Worm (Caenorhabditis elegans) whole organism, L4 larva: ENCODE results near the gene oac-1.
A peak's percentile ranks its signal among the peaks of the same experiment; 100 is the strongest.

Source experiments
- D1046.2 ChIP-seq: fragments of 200-800 bp; sonication (Bioruptor generic); IDR thresholded peaks from 2 replicates; pipeline ENCODE4 v1.3.6; 2022; ENCODE audit warnings: missing genetic modification characterization, missing compliant biosample characterization
- F26F4.8 ChIP-seq: fragments of 200-800 bp; sonication (Bioruptor generic); conservative IDR thresholded peaks from 2 replicates; pipeline ENCODE4 v1.3.6; 2022; ENCODE audit warnings: missing genetic modification characterization, missing compliant biosample characterization
- F37D6.2 ChIP-seq: sonication (generic microtip); optimal IDR thresholded peaks from 2 replicates; lab custom pipeline; 2016; ENCODE audit warnings: mild to moderate bottlenecking, missing genetic modification characterization, missing compliant biosample characterization
- R02D3.7 ChIP-seq: fragments of 150-350 bp; sonication (generic microtip); optimal IDR thresholded peaks from 3 replicates; lab custom pipeline; 2014; ENCODE audit warnings: missing biosample characterization, missing genetic modification characterization
- T20F7.1 ChIP-seq: fragments of 200-800 bp; sonication (Bioruptor generic); optimal IDR thresholded peaks from 2 replicates; lab custom pipeline; 2018; ENCODE audit warnings: mild to moderate bottlenecking, missing genetic modification characterization, missing compliant biosample characterization
- T26A8.4 ChIP-seq: fragments of 200-800 bp; sonication (Bioruptor generic); IDR thresholded peaks from 2 replicates; pipeline ENCODE4 v1.3.6; 2022; ENCODE audit warnings: missing genetic modification characterization, missing compliant biosample characterization
- Y48G9A.11 ChIP-seq: fragments of 200-800 bp; sonication (Bioruptor generic); IDR thresholded peaks from 2 replicates; pipeline ENCODE4 v1.3.6; 2022; ENCODE audit warnings: missing genetic modification reagents, missing genetic modification characterization, missing compliant biosample characterization
- Y75B8A.6 ChIP-seq: fragments of 200-800 bp; sonication (Bioruptor generic); IDR thresholded peaks from 2 replicates; pipeline ENCODE4 v1.3.6; 2022; ENCODE audit warnings: missing genetic modification reagents, missing genetic modification characterization, missing compliant biosample characterization
- aly-2 ChIP-seq: sonication (generic microtip); optimal IDR thresholded peaks from 2 replicates; lab custom pipeline; 2018; ENCODE audit warnings: missing biosample characterization, missing genetic modification characterization
- ama-1 ChIP-seq: fragments of 150-350 bp; optimal IDR thresholded peaks from 2 replicates; lab custom pipeline; 2014; ENCODE audit warnings: inconsistent platforms, mixed read lengths
- ceh-32 ChIP-seq: sonication (generic microtip); optimal IDR thresholded peaks from 2 replicates; lab custom pipeline; 2016; ENCODE audit warnings: mild to moderate bottlenecking, missing genetic modification characterization, missing compliant biosample characterization; ENCODE audit not compliant: poor library complexity
- ceh-62 ChIP-seq: sonication (generic microtip); optimal IDR thresholded peaks from 2 replicates; lab custom pipeline; 2017; ENCODE audit warnings: missing biosample characterization, missing genetic modification characterization
- ceh-82 ChIP-seq: sonication (generic microtip); optimal IDR thresholded peaks from 2 replicates; lab custom pipeline; 2017; ENCODE audit warnings: missing biosample characterization, missing genetic modification characterization
- ces-1 ChIP-seq: fragments of 150-350 bp; sonication (generic microtip); optimal IDR thresholded peaks from 4 replicates; lab custom pipeline; 2014; ENCODE audit warnings: missing biosample characterization, missing genetic modification reagents, missing genetic modification characterization
- daf-12 ChIP-seq: fragments of 150-350 bp; optimal IDR thresholded peaks from 2 replicates; lab custom pipeline; 2014; ENCODE audit warnings: missing biosample characterization, missing genetic modification reagents, missing genetic modification characterization
- daf-8 ChIP-seq: fragments of 200-800 bp; sonication (Bioruptor generic); IDR thresholded peaks from 2 replicates; pipeline ENCODE4 v1.3.6; 2022; ENCODE audit warnings: missing genetic modification characterization, missing compliant biosample characterization
- dmd-6 ChIP-seq: fragments of 200-800 bp; sonication (Bioruptor generic); IDR thresholded peaks from 2 replicates; pipeline ENCODE4 v1.3.6; 2022; ENCODE audit warnings: missing genetic modification reagents, missing genetic modification characterization, missing compliant biosample characterization
- dmd-8 ChIP-seq: fragments of 200-800 bp; sonication (Bioruptor generic); IDR thresholded peaks from 2 replicates; pipeline ENCODE4 v1.3.6; 2022; ENCODE audit warnings: missing genetic modification characterization, missing compliant biosample characterization
- dmd-9 ChIP-seq: fragments of 200-800 bp; sonication (Bioruptor generic); IDR thresholded peaks from 2 replicates; pipeline ENCODE4 v1.3.6; 2022; ENCODE audit warnings: missing genetic modification reagents, missing genetic modification characterization, missing compliant biosample characterization
- dpl-1 ChIP-seq: fragments of 150-350 bp; optimal IDR thresholded peaks from 2 replicates; lab custom pipeline; 2014; ENCODE audit warnings: missing biosample characterization, missing genetic modification reagents, missing genetic modification characterization
- gei-8 ChIP-seq: fragments of 200-800 bp; sonication (Bioruptor generic); optimal IDR thresholded peaks from 2 replicates; lab custom pipeline; 2018; ENCODE audit warnings: mild to moderate bottlenecking, missing genetic modification characterization, missing compliant biosample characterization
- hif-1 ChIP-seq, 2 experiments: sonication (generic microtip); optimal IDR thresholded peaks; 2 replicates each; lab custom pipeline; 2016 to 2017; ENCODE audit warnings: missing compliant biosample characterization in 2 of 2, missing genetic modification characterization in 2 of 2, missing genetic modification reagents in 2 of 2, missing genotype in 2 of 2, mild to moderate bottlenecking in 1 of 2
- hlh-11 ChIP-seq: fragments of 200-800 bp; sonication (Bioruptor generic); optimal IDR thresholded peaks from 2 replicates; lab custom pipeline; 2018; ENCODE audit warnings: mild to moderate bottlenecking, missing genetic modification characterization, missing compliant biosample characterization
- hmg-1.1 ChIP-seq: fragments of 200-800 bp; sonication (Bioruptor generic); IDR thresholded peaks from 2 replicates; pipeline ENCODE4 v1.3.6; 2022; ENCODE audit warnings: missing genetic modification reagents, missing genetic modification characterization, missing compliant biosample characterization
- lin-1 ChIP-seq: fragments of 200-800 bp; sonication (Bioruptor generic); IDR thresholded peaks from 2 replicates; pipeline ENCODE4 v1.3.6; 2022; ENCODE audit warnings: missing genetic modification reagents, missing genetic modification characterization, missing compliant biosample characterization
- lin-13 ChIP-seq: fragments of 150-350 bp; optimal IDR thresholded peaks from 2 replicates; lab custom pipeline; 2014; ENCODE audit warnings: missing biosample characterization, missing genetic modification reagents, missing genetic modification characterization
- lin-38 ChIP-seq: fragments of 200-800 bp; sonication (Bioruptor generic); IDR thresholded peaks from 2 replicates; pipeline ENCODE4 v1.3.6; 2022; ENCODE audit warnings: missing genetic modification reagents, missing genetic modification characterization, missing compliant biosample characterization
- lin-39 ChIP-seq: fragments of 150-350 bp; optimal IDR thresholded peaks from 2 replicates; lab custom pipeline; 2014; ENCODE audit warnings: missing biosample characterization, missing genetic modification reagents, missing genetic modification characterization
- madf-5 ChIP-seq, 2 experiments: fragments of 200-800 bp; sonication (Bioruptor generic); IDR thresholded peaks; 2 replicates each; pipeline ENCODE4 v1.3.6; 2022; ENCODE audit warnings: missing compliant biosample characterization in 2 of 2, missing genetic modification characterization in 2 of 2
- mdl-1 ChIP-seq, 2 experiments: fragments of 150-350 bp in 1 of 2; sonication (generic microtip) in 1 of 2; optimal IDR thresholded peaks; 2 replicates each; lab custom pipeline; 2014 to 2017; ENCODE audit warnings: missing biosample characterization in 2 of 2, missing genetic modification characterization in 2 of 2
- mdt-29 ChIP-seq: fragments of 200-800 bp; sonication (Bioruptor generic); IDR thresholded peaks from 2 replicates; pipeline ENCODE4 v1.3.6; 2022; ENCODE audit warnings: missing genetic modification reagents, missing genetic modification characterization, missing compliant biosample characterization
- mes-2 ChIP-seq: sonication (generic microtip); optimal IDR thresholded peaks from 2 replicates; lab custom pipeline; 2016; ENCODE audit warnings: missing genotype, mild to moderate bottlenecking, missing genetic modification characterization, missing compliant biosample characterization; ENCODE audit not compliant: poor library complexity, severe bottlenecking
- mxl-3 ChIP-seq: fragments of 200-800 bp; sonication (Bioruptor generic); optimal IDR thresholded peaks from 2 replicates; lab custom pipeline; 2018; ENCODE audit warnings: mild to moderate bottlenecking, missing genetic modification characterization, missing compliant biosample characterization
- nhr-10 ChIP-seq: fragments of 150-350 bp; optimal IDR thresholded peaks from 2 replicates; lab custom pipeline; 2014; ENCODE audit warnings: missing biosample characterization, missing genetic modification characterization
- nhr-11 ChIP-seq: fragments of 150-350 bp; optimal IDR thresholded peaks from 2 replicates; lab custom pipeline; 2014; ENCODE audit warnings: missing biosample characterization, missing genetic modification characterization
- nhr-237 ChIP-seq: sonication (generic microtip); optimal IDR thresholded peaks from 2 replicates; lab custom pipeline; 2017; ENCODE audit warnings: missing biosample characterization, missing genetic modification characterization
- nhr-25 ChIP-seq: sonication (generic microtip); optimal IDR thresholded peaks from 2 replicates; lab custom pipeline; 2017; ENCODE audit warnings: missing genetic modification characterization, mild to moderate bottlenecking, missing compliant biosample characterization, antibody characterized with exemption, moderate library complexity, borderline replicate concordance; ENCODE audit not compliant: insufficient read depth
- nhr-28 ChIP-seq: fragments of 150-350 bp; optimal IDR thresholded peaks from 2 replicates; lab custom pipeline; 2014; ENCODE audit warnings: missing biosample characterization, missing genetic modification characterization
- pha-4 ChIP-seq, 2 experiments: fragments of 150-350 bp in 1 of 2; fragments of 200-800 bp in 1 of 2; sonication (Bioruptor generic) in 1 of 2; IDR thresholded peaks in 1 of 2; optimal IDR thresholded peaks in 1 of 2; 2 replicates each; pipeline versions ENCODE4 v1.3.6 to Lab custom; 2014 to 2022; ENCODE audit warnings: missing genetic modification characterization in 2 of 2, missing genetic modification reagents in 2 of 2, missing biosample characterization in 1 of 2, missing compliant biosample characterization in 1 of 2
- snpc-4 ChIP-seq: fragments of 150-350 bp; optimal IDR thresholded peaks from 2 replicates; lab custom pipeline; 2014; ENCODE audit warnings: missing biosample characterization, missing genetic modification characterization
- spr-1 ChIP-seq: sonication (generic microtip); optimal IDR thresholded peaks from 2 replicates; lab custom pipeline; 2016; ENCODE audit warnings: mild to moderate bottlenecking, missing genetic modification characterization, missing compliant biosample characterization
- tag-97 ChIP-seq: fragments of 200-800 bp; sonication (Bioruptor generic); IDR thresholded peaks from 2 replicates; pipeline ENCODE4 v1.3.6; 2022; ENCODE audit warnings: missing genetic modification characterization, missing compliant biosample characterization
- tra-1 ChIP-seq: fragments of 200-800 bp; sonication (Bioruptor generic); IDR thresholded peaks from 2 replicates; pipeline ENCODE4 v1.3.6; 2022; ENCODE audit warnings: missing genetic modification reagents, missing genetic modification characterization, missing compliant biosample characterization
- unc-130 ChIP-seq: sonication (generic microtip); optimal IDR thresholded peaks from 2 replicates; lab custom pipeline; 2016; ENCODE audit warnings: missing genetic modification reagents, missing genetic modification characterization, missing compliant biosample characterization
- unc-39 ChIP-seq: sonication (generic microtip); optimal IDR thresholded peaks from 2 replicates; lab custom pipeline; 2017; ENCODE audit warnings: missing biosample characterization, missing genetic modification characterization
- unc-62 ChIP-seq, 3 experiments: fragments of 150-350 bp in 1 of 3; sonication (generic microtip); optimal IDR thresholded peaks in 2 of 3; peaks in 1 of 3; 1 replicate in 1 of 3; 2 replicates in 2 of 3; lab custom pipeline; 2014 to 2017; ENCODE audit warnings: missing biosample characterization in 3 of 3, missing genetic modification characterization in 3 of 3, missing genetic modification reagents in 3 of 3, missing genotype in 1 of 3
- vab-7 ChIP-seq: fragments of 200-800 bp; sonication (Bioruptor generic); IDR thresholded peaks from 2 replicates; pipeline ENCODE4 v1.3.6; 2022; ENCODE audit warnings: missing genetic modification reagents, missing genetic modification characterization, missing compliant biosample characterization
- zag-1 ChIP-seq: fragments of 150-350 bp; optimal IDR thresholded peaks from 2 replicates; lab custom pipeline; 2014; ENCODE audit warnings: missing biosample characterization, missing genetic modification characterization
- zfp-3 ChIP-seq: fragments of 200-800 bp; sonication (Bioruptor generic); conservative IDR thresholded peaks from 2 replicates; pipeline ENCODE4 v1.3.6; 2022; ENCODE audit warnings: missing genetic modification reagents, missing genetic modification characterization, missing compliant biosample characterization

Gene oac-1

ce11 chrV:19522551-19523137, 33.1 kb downstream of the oac-1 start (continued):
- 0 out of 4 replicates have a peak, but pooled peaks have one; percentile 20 to 34 for TF ChIP-seq madf-5 (GFP tag; IDR thresholded peaks at IDR 0.05; lab: Robert Waterston, UW)
- peak; percentile 9; the same call in 1 of the 2 replicates for TF ChIP-seq Y48G9A.11
- TF ChIP-seq nhr-237 (tag; lab: Kevin White, UChicago) = no peak
- peak; percentile 65 for TF ChIP-seq lin-13 (GFP tag; lab: Kevin White, UChicago)
- TF ChIP-seq nhr-11 = peak; percentile 10
- no peak for TF ChIP-seq ceh-82 (tag; lab: Kevin White, UChicago)
- TF ChIP-seq nhr-28 = peak; percentile 77
- peak; percentile 96 for TF ChIP-seq mdt-29 (GFP tag; lab: Robert Waterston, UW)
- peak; percentile 91 to 95 for TF ChIP-seq mdl-1 (tag; optimal IDR thresholded peaks at IDR 0.05; lab: Kevin White, UChicago)
- no peak for TF ChIP-seq zag-1 (tag; lab: Kevin White, UChicago)
- no peak for TF ChIP-seq tag-97 (GFP tag; lab: Robert Waterston, UW)
- TF ChIP-seq ces-1 = no peak
- peak; percentile 55 for TF ChIP-seq spr-1 (tag; lab: Kevin White, UChicago)
- peak; percentile 44; the same call in 1 of the 2 replicates for TF ChIP-seq vab-7 (GFP tag; lab: Robert Waterston, UW)
- no peak for TF ChIP-seq lin-39 (tag; lab: Kevin White, UChicago)
- TF ChIP-seq mes-2 (tag; lab: Kevin White, UChicago) = peak; percentile 75
- TF ChIP-seq unc-39 = no peak
- TF ChIP-seq zfp-3 = peak; percentile 80
- TF ChIP-seq daf-8 (GFP tag; lab: Robert Waterston, UW) = no peak
- TF ChIP-seq dmd-6 = peak; percentile 95
- peak; percentile 88 for TF ChIP-seq T26A8.4 (GFP tag; lab: Robert Waterston, UW)
- no peak for TF ChIP-seq snpc-4 (tag; lab: Kevin White, UChicago)
- peak; percentile 88 for TF ChIP-seq gei-8 (GFP tag; lab: Kevin White, UChicago)
- no peak for TF ChIP-seq unc-130 (GFP tag; lab: Kevin White, UChicago)
- 0 out of 2 replicates have a peak, but pooled peaks have one; percentile 30 for TF ChIP-seq dmd-8
- peak; percentile 92 for TF ChIP-seq tra-1 (GFP tag; lab: Robert Waterston, UW)
- TF ChIP-seq dpl-1 (GFP tag; lab: Kevin White, UChicago) = peak; percentile 53
- peak; percentile 92 for TF ChIP-seq nhr-25 (tag; lab: Kevin White, UChicago)
- TF ChIP-seq ama-1 = peak; percentile 84
- TF ChIP-seq F37D6.2 (tag; lab: Kevin White, UChicago) = peak; percentile 60
- TF ChIP-seq hlh-11 (tag; lab: Kevin White, UChicago) = peak; percentile 96
- no peak for TF ChIP-seq F26F4.8 (GFP tag; lab: Robert Waterston, UW)
- TF ChIP-seq lin-1 (GFP tag; lab: Robert Waterston, UW) = peak; percentile 93
- no peak for TF ChIP-seq aly-2
- peak in 1 of 2 experiments; percentile 94 for TF ChIP-seq unc-62 (GFP tag; optimal IDR thresholded peaks at IDR 0.05 in 1 of 2; lab: Kevin White, UChicago)
- no peak for TF ChIP-seq unc-62 (tag; optimal IDR thresholded peaks at IDR 0.05; lab: Kevin White, UChicago)
- no peak for TF ChIP-seq dmd-9 (GFP tag; lab: Robert Waterston, UW)
- peak; percentile 57 for TF ChIP-seq lin-38 (GFP tag; lab: Robert Waterston, UW)
- TF ChIP-seq Y75B8A.6 (GFP tag; lab: Robert Waterston, UW) = no peak
- TF ChIP-seq D1046.2 (GFP tag; lab: Robert Waterston, UW) = no peak
- TF ChIP-seq nhr-10 (tag; lab: Kevin White, UChicago) = peak; percentile 80
- TF ChIP-seq hmg-1.1 = peak; percentile 92
- TF ChIP-seq T20F7.1 (GFP tag; lab: Kevin White, UChicago) = peak; percentile 49
- no peak for TF ChIP-seq R02D3.7
- peak; percentile 8 for TF ChIP-seq ceh-32 (tag; lab: Kevin White, UChicago)
- TF ChIP-seq pha-4 (GFP tag; IDR thresholded peaks at IDR 0.05; lab: Robert Waterston, UW) = peak; percentile 23; the same call in 1 of the 2 replicates
- no peak for TF ChIP-seq pha-4 (tag; optimal IDR thresholded peaks at IDR 0.05; lab: Kevin White, UChicago)
- no peak for TF ChIP-seq daf-12 (tag; lab: Kevin White, UChicago)
- no peak for TF ChIP-seq ceh-62
- peak in 1 of 2 experiments; percentile 81 for TF ChIP-seq hif-1 (tag; optimal IDR thresholded peaks at IDR 0.05; lab: Kevin White, UChicago)
- peak; percentile 84 for TF ChIP-seq mxl-3 (GFP tag; lab: Kevin White, UChicago)
